Fruit fly (Drosophila melanogaster): ENCODE data around the gene Aven.

The Aven gene

dm6 chrX:12625594-12626274 lies 3.7 kb downstream of the Aven start (continued):
- TF ChIP-seq CG31365 (tag; optimal IDR thresholded peaks at IDR 0.05) (peak; percentile 67), sr (GFP tag; IDR thresholded peaks at IDR 0.05) (no peak), CG3281 (GFP tag; optimal IDR thresholded peaks at IDR 0.05) (no peak), dmrt99B (tag; optimal IDR thresholded peaks at IDR 0.05) (peak; percentile 30), Dip3 (GFP tag; optimal IDR thresholded peaks at IDR 0.05) (no peak), Nf-YB (GFP tag; optimal IDR thresholded peaks at IDR 0.05) (no peak), row (GFP tag; IDR thresholded peaks at IDR 0.05) (peak; percentile 55), Six4 (GFP tag; optimal IDR thresholded peaks at IDR 0.05) (no peak), dmrt11E (tag; optimal IDR thresholded peaks at IDR 0.05) (peak; percentile 28), CG10267 (tag; optimal IDR thresholded peaks at IDR 0.05) (no peak), pros (GFP tag; optimal IDR thresholded peaks at IDR 0.05) (peak; percentile 41), bsh (GFP tag; optimal IDR thresholded peaks at IDR 0.05) (peak in 1 of 2 experiments; percentile 8), crol (GFP tag; IDR thresholded peaks at IDR 0.05) (no peak), gem (tag; optimal IDR thresholded peaks at IDR 0.05) (peak; percentile 16), p53 (GFP tag; optimal IDR thresholded peaks at IDR 0.05) (no peak), CG31441 (GFP tag; IDR thresholded peaks at IDR 0.05) (peak; percentile 13; the same call in 1 of the 2 replicates)

dm6 chrX:12623992-12624391 lies 5.4 kb downstream of the Aven start, which contains the start of gene CG15728:
Gene CG15728, plus strand, starts transcription at chrX:12624292.
- no peak for TF ChIP-seq B-H1 (GFP tag; IDR thresholded peaks at IDR 0.05)
- peak; percentile 7 for TF ChIP-seq CG17802 (tag; optimal IDR thresholded peaks at IDR 0.05)

dm6 chrX:12621640-12622039 lies 7.8 kb downstream of the Aven start:
- peak; percentile 40 for TF ChIP-seq CG1832 (GFP tag; optimal IDR thresholded peaks at IDR 0.05)
- TF ChIP-seq pnt (GFP tag; optimal IDR thresholded peaks at IDR 0.05) = no peak
- peak; percentile 91 for TF ChIP-seq Nf-YC (tag; optimal IDR thresholded peaks at IDR 0.05)
- TF ChIP-seq Nf-YB (GFP tag; optimal IDR thresholded peaks at IDR 0.05) = peak; percentile 86
- no peak for TF ChIP-seq CG15073 (GFP tag; optimal IDR thresholded peaks at IDR 0.05)
- TF ChIP-seq ewg (GFP tag; optimal IDR thresholded peaks at IDR 0.05) = peak; percentile 69
- peak; percentile 77 for TF ChIP-seq CG10321 (GFP tag; IDR thresholded peaks at IDR 0.05)

- TF ChIP-seq gcm (GFP tag; optimal IDR thresholded peaks at IDR 0.05) = no peak
- TF ChIP-seq ap (GFP tag; IDR thresholded peaks at IDR 0.05) = no peak
- peak; percentile 40 for TF ChIP-seq Med (GFP tag)
- TF ChIP-seq CG1832 (GFP tag; optimal IDR thresholded peaks at IDR 0.05) = peak; percentile 85
- TF ChIP-seq CG18599 (GFP tag; optimal IDR thresholded peaks at IDR 0.05) = no peak
- TF ChIP-seq CG10431 (GFP tag; optimal IDR thresholded peaks at IDR 0.05) = no peak
- TF ChIP-seq Fer3 (tag; optimal IDR thresholded peaks at IDR 0.05) = no peak
- peak; percentile 83 for TF ChIP-seq Ets65A (GFP tag)
- no peak for TF ChIP-seq CoRest (tag; optimal IDR thresholded peaks at IDR 0.05)
- 0 out of 2 replicates have a peak, but pooled peaks have one; percentile 8 for TF ChIP-seq sob (GFP tag; IDR thresholded peaks at IDR 0.05)
- no peak for TF ChIP-seq sr (GFP tag; IDR thresholded peaks at IDR 0.05)
- peak; percentile 95 for TF ChIP-seq seq (GFP tag; IDR thresholded peaks at IDR 0.05)
- TF ChIP-seq CG1024 (GFP tag; IDR thresholded peaks at IDR 0.05) = no peak
- no peak for TF ChIP-seq maf-S (GFP tag; optimal IDR thresholded peaks at IDR 0.05)
- TF ChIP-seq dpn (GFP tag; optimal IDR thresholded peaks at IDR 0.05) = no peak
- no peak for TF ChIP-seq CG32772 (GFP tag; IDR thresholded peaks at IDR 0.05)
- TF ChIP-seq CG3838 (GFP tag; optimal IDR thresholded peaks at IDR 0.05) = no peak
- no peak for TF ChIP-seq CG2712 (tag; optimal IDR thresholded peaks at IDR 0.05)
- peak; percentile 50 for TF ChIP-seq Ets97D (GFP tag; optimal IDR thresholded peaks at IDR 0.05)
- peak; percentile 89 for TF ChIP-seq CG10321 (GFP tag; IDR thresholded peaks at IDR 0.05)
- TF ChIP-seq ase (GFP tag; IDR thresholded peaks at IDR 0.05) = 0 out of 3 replicates have a peak, but pooled peaks have one; percentile 17
- no peak for TF ChIP-seq CG8388 (GFP tag; optimal IDR thresholded peaks at IDR 0.05)
- TF ChIP-seq Nf-YA (GFP tag; IDR thresholded peaks at IDR 0.05) = peak; percentile 40; the same call in 1 of the 2 replicates
- peak; percentile 10 for TF ChIP-seq sens (GFP tag)
These were observed 13.6 kb downstream of the Aven start, which contains the start of gene CG11085 for dm6 chrX:12615752-12616366. Gene CG11085, plus strand, starts transcription at chrX:12616316.
